Fruit fly (Drosophila melanogaster) whole organism, embryonic: Measurements from ENCODE around the gene CG43055.

Source experiments
- Abd-B ChIP-seq: fragments of 200-800 bp; sonication (Bioruptor generic); optimal IDR thresholded peaks from 2 replicates; lab custom pipeline; 2018; ENCODE audit warnings: missing biosample characterization, mild to moderate bottlenecking, missing genetic modification characterization, moderate library complexity
- Bdp1 ChIP-seq: fragments of 200-800 bp; sonication (Bioruptor generic); optimal IDR thresholded peaks from 3 replicates; lab custom pipeline; 2016; ENCODE audit warnings: missing biosample characterization, missing genetic modification characterization
- Blimp-1 ChIP-seq: fragments of 200-800 bp; sonication (Bioruptor generic); optimal IDR thresholded peaks from 3 replicates; lab custom pipeline; 2018; ENCODE audit warnings: missing biosample characterization, missing genetic modification characterization, mild to moderate bottlenecking, moderate library complexity, missing genetic modification reagents
- CG1024 ChIP-seq: fragments of 200-800 bp; sonication (Bioruptor generic); IDR thresholded peaks from 2 replicates; pipeline ENCODE4 v1.3.6; 2022; ENCODE audit warnings: missing biosample characterization, missing genetic modification characterization
- CG11398 ChIP-seq: fragments of 200-800 bp; sonication (Bioruptor generic); optimal IDR thresholded peaks from 2 replicates; lab custom pipeline; 2016; ENCODE audit warnings: missing biosample characterization, missing genetic modification characterization
- CG12391 ChIP-seq: fragments of 200-800 bp; sonication (Bioruptor generic); optimal IDR thresholded peaks from 3 replicates; lab custom pipeline; 2018; ENCODE audit warnings: missing biosample characterization, mild to moderate bottlenecking, missing genetic modification characterization, moderate library complexity
- CG13624 ChIP-seq: fragments of 200-800 bp; sonication (Bioruptor generic); optimal IDR thresholded peaks from 2 replicates; lab custom pipeline; 2016; ENCODE audit warnings: missing biosample characterization, missing genetic modification characterization
- CG14667 ChIP-seq: fragments of 200-800 bp; sonication (Bioruptor generic); IDR thresholded peaks from 2 replicates; pipeline ENCODE4 v1.3.6; 2022; ENCODE audit warnings: missing biosample characterization, missing genetic modification characterization
- CG14860 ChIP-seq: fragments of 200-800 bp; sonication (Bioruptor generic); IDR thresholded peaks from 3 replicates; pipeline ENCODE4 v1.3.6; 2022; ENCODE audit warnings: missing biosample characterization, missing genetic modification characterization; ENCODE audit not compliant: partially characterized antibody
- CG14965 ChIP-seq: fragments of 200-800 bp; sonication (Bioruptor generic); optimal IDR thresholded peaks from 2 replicates; lab custom pipeline; 2016; ENCODE audit warnings: missing biosample characterization, missing genetic modification characterization, borderline replicate concordance
- CG1529 ChIP-seq: fragments of 200-800 bp; sonication (Bioruptor generic); optimal IDR thresholded peaks from 3 replicates; lab custom pipeline; 2018; ENCODE audit warnings: missing biosample characterization, missing genetic modification characterization
- CG15514 ChIP-seq: fragments of 200-800 bp; sonication (Bioruptor generic); optimal IDR thresholded peaks from 3 replicates; lab custom pipeline; 2017; ENCODE audit warnings: missing biosample characterization, missing genetic modification characterization, mild to moderate bottlenecking, moderate library complexity, missing genetic modification reagents
- CG16863 ChIP-seq: fragments of 200-800 bp; sonication (Bioruptor generic); optimal IDR thresholded peaks from 3 replicates; lab custom pipeline; 2016; ENCODE audit warnings: missing biosample characterization, missing genetic modification characterization
- CG31388 ChIP-seq: fragments of 200-800 bp; sonication (Bioruptor generic); optimal IDR thresholded peaks from 2 replicates; lab custom pipeline; 2016; ENCODE audit warnings: missing biosample characterization, missing genetic modification characterization
- CG3163 ChIP-seq: fragments of 200-800 bp; sonication (Bioruptor generic); optimal IDR thresholded peaks from 3 replicates; lab custom pipeline; 2016; ENCODE audit warnings: missing biosample characterization, missing genetic modification characterization
- CG32767 ChIP-seq: fragments of 200-800 bp; sonication (Bioruptor generic); IDR thresholded peaks from 2 replicates; pipeline ENCODE4 v1.3.6; 2022; ENCODE audit warnings: missing biosample characterization, missing genetic modification characterization
- CG3847 ChIP-seq: fragments of 200-800 bp; sonication (Bioruptor generic); IDR thresholded peaks from 2 replicates; pipeline ENCODE4 v1.3.6; 2022; ENCODE audit warnings: missing biosample characterization, missing genetic modification characterization
- CG4282 ChIP-seq: fragments of 200-800 bp; sonication (Bioruptor generic); optimal IDR thresholded peaks from 2 replicates; lab custom pipeline; 2016; ENCODE audit warnings: missing biosample characterization, missing genetic modification characterization
- CG6765 ChIP-seq: fragments of 200-800 bp; sonication (Bioruptor generic); optimal IDR thresholded peaks from 3 replicates; lab custom pipeline; 2017; ENCODE audit warnings: missing biosample characterization, mild to moderate bottlenecking, missing genetic modification characterization
- CG7271 ChIP-seq: fragments of 200-800 bp; sonication (Bioruptor generic); optimal IDR thresholded peaks from 2 replicates; lab custom pipeline; 2018; ENCODE audit warnings: missing biosample characterization, mild to moderate bottlenecking, missing genetic modification characterization, moderate library complexity
- CG7357 ChIP-seq: fragments of 200-800 bp; sonication (Bioruptor generic); IDR thresholded peaks from 3 replicates; pipeline ENCODE4 v1.3.6; 2022; ENCODE audit warnings: missing biosample characterization, missing genetic modification characterization
- CG8388 ChIP-seq: fragments of 200-800 bp; sonication (Bioruptor generic); optimal IDR thresholded peaks from 2 replicates; lab custom pipeline; 2019; ENCODE audit warnings: missing biosample characterization, mild to moderate bottlenecking, missing genetic modification characterization, moderate library complexity
- CG8944 ChIP-seq: fragments of 200-800 bp; sonication (Bioruptor generic); optimal IDR thresholded peaks from 3 replicates; lab custom pipeline; 2016; ENCODE audit warnings: missing biosample characterization, missing genetic modification characterization
- CG9817 ChIP-seq: fragments of 200-800 bp; sonication (Bioruptor generic); optimal IDR thresholded peaks from 2 replicates; lab custom pipeline; 2018; ENCODE audit warnings: missing biosample characterization, mild to moderate bottlenecking, missing genetic modification characterization, moderate library complexity
- CHES-1-like ChIP-seq: fragments of 200-800 bp; sonication (Bioruptor generic); optimal IDR thresholded peaks from 2 replicates; lab custom pipeline; 2016; ENCODE audit warnings: missing biosample characterization, missing genetic modification characterization
- Dll ChIP-seq: fragments of 200-800 bp; sonication (Bioruptor generic); IDR thresholded peaks from 4 replicates; pipeline ENCODE4 v1.3.6; 2022; ENCODE audit warnings: missing biosample characterization, missing genetic modification characterization; ENCODE audit not compliant: partially characterized antibody
- Dp ChIP-seq: fragments of 200-800 bp; sonication (Bioruptor generic); optimal IDR thresholded peaks from 2 replicates; lab custom pipeline; 2018; ENCODE audit warnings: missing biosample characterization, mild to moderate bottlenecking, missing genetic modification characterization, moderate library complexity
- Eip74EF ChIP-seq, 2 experiments: fragments of 200-800 bp in 1 of 2; fragments of >200 bp in 1 of 2; sonication (Bioruptor generic) in 1 of 2; optimal IDR thresholded peaks; 2 replicates each; lab custom pipeline; 2017 to 2019; ENCODE audit warnings: missing biosample characterization in 2 of 2, missing genetic modification characterization in 2 of 2, mild to moderate bottlenecking in 1 of 2, moderate library complexity in 1 of 2
- Fer3 ChIP-seq: fragments of 200-800 bp; sonication (Bioruptor generic); optimal IDR thresholded peaks from 2 replicates; lab custom pipeline; 2018; ENCODE audit warnings: missing biosample characterization, mild to moderate bottlenecking, missing genetic modification characterization, moderate library complexity
- Mad ChIP-seq: fragments of 200-800 bp; sonication (Bioruptor generic); optimal IDR thresholded peaks from 2 replicates; lab custom pipeline; 2016; ENCODE audit warnings: missing biosample characterization, missing genetic modification characterization
- Neu2 ChIP-seq: fragments of 200-800 bp; sonication (Bioruptor generic); optimal IDR thresholded peaks from 3 replicates; lab custom pipeline; 2016; ENCODE audit warnings: missing biosample characterization, missing genetic modification characterization, borderline replicate concordance
- Spps ChIP-seq: fragments of 200-800 bp; sonication (Bioruptor generic); optimal IDR thresholded peaks from 2 replicates; lab custom pipeline; 2018; ENCODE audit warnings: missing biosample characterization, mild to moderate bottlenecking, missing genetic modification characterization
- Sry-β ChIP-seq: fragments of 200-800 bp; sonication (Bioruptor generic); optimal IDR thresholded peaks from 2 replicates; lab custom pipeline; 2018; ENCODE audit warnings: missing biosample characterization, mild to moderate bottlenecking, missing genetic modification characterization, moderate library complexity
- Sry-δ ChIP-seq: fragments of 200-800 bp; sonication (Bioruptor generic); optimal IDR thresholded peaks from 2 replicates; lab custom pipeline; 2016; ENCODE audit warnings: missing biosample characterization, missing genetic modification characterization
- Xbp1 ChIP-seq: fragments of 200-800 bp; sonication (Bioruptor generic); optimal IDR thresholded peaks from 3 replicates; lab custom pipeline; 2016; ENCODE audit warnings: missing biosample characterization, mild to moderate bottlenecking, missing genetic modification characterization
- amos ChIP-seq: fragments of 200-800 bp; sonication (Bioruptor generic); IDR thresholded peaks from 2 replicates; pipeline ENCODE4 v1.3.6; 2022; ENCODE audit warnings: missing biosample characterization, missing genetic modification characterization; ENCODE audit not compliant: partially characterized antibody
- ato ChIP-seq: fragments of 200-800 bp; sonication (Bioruptor generic); IDR thresholded peaks from 2 replicates; pipeline ENCODE4 v1.3.6; 2022; ENCODE audit warnings: missing biosample characterization, missing genetic modification characterization; ENCODE audit not compliant: partially characterized antibody
- cato ChIP-seq: fragments of 200-800 bp; sonication (Bioruptor generic); optimal IDR thresholded peaks from 2 replicates; lab custom pipeline; 2016; ENCODE audit warnings: missing biosample characterization, missing genetic modification characterization, borderline replicate concordance
- caup ChIP-seq: fragments of 200-800 bp; sonication (Bioruptor generic); optimal IDR thresholded peaks from 3 replicates; lab custom pipeline; 2017; ENCODE audit warnings: missing biosample characterization, mild to moderate bottlenecking, missing genetic modification characterization, moderate library complexity; ENCODE audit not compliant: severe bottlenecking
- corto ChIP-seq: fragments of 200-800 bp; sonication (Bioruptor generic); optimal IDR thresholded peaks from 2 replicates; lab custom pipeline; 2016; ENCODE audit warnings: missing biosample characterization, mild to moderate bottlenecking, missing genetic modification characterization, moderate library complexity
- fd64A ChIP-seq: fragments of 200-800 bp; sonication (Bioruptor generic); optimal IDR thresholded peaks from 3 replicates; lab custom pipeline; 2018; ENCODE audit warnings: missing biosample characterization, mild to moderate bottlenecking, missing genetic modification characterization
- gro ChIP-seq: fragments of 200-800 bp; sonication (Bioruptor generic); optimal IDR thresholded peaks from 2 replicates; lab custom pipeline; 2016; ENCODE audit warnings: missing biosample characterization, missing genetic modification characterization
- ken ChIP-seq: fragments of 200-800 bp; sonication (Bioruptor generic); IDR thresholded peaks from 3 replicates; pipeline ENCODE4 v1.3.6; 2022; ENCODE audit warnings: missing biosample characterization, missing genetic modification characterization
- nau ChIP-seq: fragments of 200-800 bp; sonication (Bioruptor generic); optimal IDR thresholded peaks from 3 replicates; lab custom pipeline; 2017; ENCODE audit warnings: missing biosample characterization, mild to moderate bottlenecking, missing genetic modification characterization, missing genetic modification reagents
- ro ChIP-seq: fragments of 200-800 bp; sonication (Bioruptor generic); IDR thresholded peaks from 2 replicates; pipeline ENCODE4 v1.3.6; 2022; ENCODE audit warnings: missing biosample characterization, missing genetic modification characterization
- tio ChIP-seq: fragments of 200-800 bp; sonication (Bioruptor generic); optimal IDR thresholded peaks from 2 replicates; lab custom pipeline; 2017; ENCODE audit warnings: missing biosample characterization, missing genetic modification characterization, inconsistent platforms
- tup ChIP-seq: fragments of 200-800 bp; sonication (Bioruptor generic); optimal IDR thresholded peaks from 2 replicates; lab custom pipeline; 2016; ENCODE audit warnings: missing biosample characterization, mild to moderate bottlenecking, missing genetic modification characterization, moderate library complexity
- vfl ChIP-seq: fragments of 200-800 bp; sonication (Bioruptor generic); optimal IDR thresholded peaks from 2 replicates; lab custom pipeline; 2016; ENCODE audit warnings: missing biosample characterization, missing genetic modification characterization
- wek ChIP-seq: fragments of 200-800 bp; sonication (Bioruptor generic); optimal IDR thresholded peaks from 3 replicates; lab custom pipeline; 2018; ENCODE audit warnings: missing biosample characterization, mild to moderate bottlenecking, missing genetic modification characterization, moderate library complexity

Gene CG43055

DNA sequence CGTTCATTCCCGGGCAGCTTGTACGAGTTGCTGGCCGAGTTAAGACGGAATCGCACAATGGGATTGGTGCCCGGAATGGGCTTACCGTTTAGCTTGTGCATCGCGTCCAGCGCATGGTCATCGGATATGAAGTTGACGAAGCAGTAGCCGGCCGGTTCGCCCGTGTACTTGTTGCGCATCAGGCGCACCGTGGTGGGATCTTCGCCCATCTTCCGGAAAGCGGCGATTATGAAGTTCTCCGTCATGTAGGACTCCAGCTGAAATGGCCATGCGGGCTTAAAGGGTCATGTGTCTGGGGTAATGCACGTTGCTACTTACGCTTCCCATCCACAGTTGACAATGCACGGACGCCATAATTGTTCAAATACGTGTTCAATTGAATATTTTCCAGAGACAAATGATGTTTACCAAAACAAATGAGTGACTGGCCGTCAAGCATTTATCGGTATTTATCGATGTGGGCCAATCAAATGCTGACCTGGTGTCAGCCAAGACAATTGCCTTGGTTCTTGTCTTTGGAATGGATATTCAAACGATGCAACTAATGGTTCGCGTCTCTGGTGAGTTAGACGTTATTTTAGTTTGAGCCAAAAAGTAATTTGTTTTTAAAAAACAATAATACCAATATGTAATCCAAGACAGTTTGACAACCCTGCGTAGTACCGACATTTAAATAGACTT, 43.2 kb downstream of the CG43055 start, which contains the start of the genes Secp43 and ND-B8 (continued):
- TF ChIP-seq CG32767 (GFP tag; lab: Robert Waterston, UW): no peak
- TF ChIP-seq CG16863: no peak
- TF ChIP-seq ro (GFP tag; lab: Robert Waterston, UW): no peak
- no peak for TF ChIP-seq cato (GFP tag; lab: Kevin White, UChicago)
- no peak for TF ChIP-seq CG3163 (GFP tag; lab: Kevin White, UChicago)
- TF ChIP-seq CG1529 (GFP tag; lab: Kevin White, UChicago): no peak
- peak; percentile 0 for TF ChIP-seq Xbp1 (GFP tag; lab: Kevin White, UChicago)
- TF ChIP-seq ato (GFP tag; lab: Robert Waterston, UW): peak; percentile 77
- TF ChIP-seq Eip74EF (GFP tag; optimal IDR thresholded peaks at IDR 0.05; lab: Kevin White, UChicago): no peak
- no peak for TF ChIP-seq caup
- peak; percentile 61 for TF ChIP-seq Dp
- TF ChIP-seq Mad (GFP tag; lab: Kevin White, UChicago): no peak
- TF ChIP-seq fd64A (GFP tag; lab: Kevin White, UChicago): no peak
- peak; percentile 80 for TF ChIP-seq amos (GFP tag; lab: Robert Waterston, UW)
- TF ChIP-seq vfl (GFP tag; lab: Kevin White, UChicago): no peak
- no peak for TF ChIP-seq CG1024 (GFP tag; lab: Robert Waterston, UW)
- TF ChIP-seq Blimp-1 (GFP tag; lab: Kevin White, UChicago): no peak
- TF ChIP-seq Neu2: peak; percentile 45
- peak; percentile 46 for TF ChIP-seq CHES-1-like (GFP tag; lab: Kevin White, UChicago)
- no peak for TF ChIP-seq CG7271
- no peak for TF ChIP-seq CG8944 (GFP tag; lab: Kevin White, UChicago)
- TF ChIP-seq nau (GFP tag; lab: Kevin White, UChicago): no peak
- TF ChIP-seq Spps (tag; lab: Kevin White, UChicago): no peak
- TF ChIP-seq gro (GFP tag; lab: Kevin White, UChicago): peak; percentile 45
- TF ChIP-seq Sry-δ (GFP tag; lab: Kevin White, UChicago): peak; percentile 82
- peak; percentile 29 for TF ChIP-seq CG13624 (GFP tag; lab: Kevin White, UChicago)
- no peak for TF ChIP-seq CG4282 (GFP tag; lab: Kevin White, UChicago)
- TF ChIP-seq Bdp1 (GFP tag; lab: Kevin White, UChicago): no peak
- no peak for TF ChIP-seq tup
- peak; percentile 33; the same call in 1 of the 2 replicates for TF ChIP-seq CG3847
- TF ChIP-seq CG8388 (GFP tag; lab: Kevin White, UChicago): no peak
- peak; percentile 24 for TF ChIP-seq CG12391 (tag; lab: Kevin White, UChicago)
- TF ChIP-seq tio: no peak
- no peak for TF ChIP-seq CG14667
- no peak for TF ChIP-seq CG31388 (GFP tag; lab: Kevin White, UChicago)
- TF ChIP-seq Fer3 (tag; lab: Kevin White, UChicago): no peak
- TF ChIP-seq Abd-B (GFP tag; lab: Kevin White, UChicago): peak; percentile 45
- peak; percentile 65 for TF ChIP-seq CG14860
- TF ChIP-seq Dll (GFP tag; lab: Robert Waterston, UW): peak; percentile 77
- TF ChIP-seq corto (GFP tag; lab: Kevin White, UChicago): no peak
- TF ChIP-seq Sry-β (GFP tag; lab: Kevin White, UChicago): no peak
- TF ChIP-seq CG14965 (GFP tag; lab: Kevin White, UChicago): no peak
- no peak for TF ChIP-seq CG7357
- TF ChIP-seq CG9817: no peak
- no peak for TF ChIP-seq CG6765 (GFP tag; lab: Kevin White, UChicago)
- TF ChIP-seq ken: no peak
- TF ChIP-seq CG15514 (GFP tag; lab: Kevin White, UChicago): peak; percentile 75
- TF ChIP-seq CG11398 (GFP tag; lab: Kevin White, UChicago): no peak
- TF ChIP-seq wek (GFP tag; lab: Kevin White, UChicago): no peak
